Worm (Caenorhabditis elegans) whole organism, L1 larva: ENCODE results near the gene C05C10.2.

Source experiments
- aha-1 ChIP-seq: fragments of 150-350 bp; optimal IDR thresholded peaks from 2 replicates; lab custom pipeline; 2014; ENCODE audit warnings: missing biosample characterization, missing genetic modification characterization
- dpl-1 ChIP-seq, 3 experiments: fragments of 150-350 bp in 2 of 3; sonication (generic microtip) in 1 of 3; optimal IDR thresholded peaks; 2 replicates each; lab custom pipeline; 2014 to 2017; ENCODE audit warnings: missing biosample characterization in 3 of 3, missing genetic modification characterization in 3 of 3, missing genetic modification reagents in 3 of 3
- fkh-4 ChIP-seq: sonication (generic microtip); optimal IDR thresholded peaks from 2 replicates; lab custom pipeline; 2016; ENCODE audit warnings: missing compliant biosample characterization, missing genetic modification characterization, borderline replicate concordance
- fos-1 ChIP-seq: fragments of 150-350 bp; optimal IDR thresholded peaks from 2 replicates; lab custom pipeline; 2014; ENCODE audit warnings: missing biosample characterization, missing genetic modification characterization
- lin-39 ChIP-seq: fragments of 150-350 bp; optimal IDR thresholded peaks from 2 replicates; lab custom pipeline; 2014; ENCODE audit warnings: missing biosample characterization, missing genetic modification reagents, missing genetic modification characterization
- lsy-2 ChIP-seq, 2 experiments: fragments of 150-350 bp; optimal IDR thresholded peaks; 2 replicates each; lab custom pipeline; 2014; ENCODE audit warnings: missing biosample characterization in 2 of 2, missing genetic modification characterization in 2 of 2
- mdl-1 ChIP-seq, 2 experiments: fragments of 150-350 bp; optimal IDR thresholded peaks; 2 replicates each; lab custom pipeline; 2014 to 2017; ENCODE audit warnings: missing biosample characterization in 2 of 2, missing genetic modification characterization in 2 of 2, inconsistent platforms in 1 of 2
- nhr-11 ChIP-seq: fragments of 150-350 bp; optimal IDR thresholded peaks from 2 replicates; lab custom pipeline; 2014; ENCODE audit warnings: missing biosample characterization, missing genetic modification characterization
- nhr-28 ChIP-seq: fragments of 150-350 bp; optimal IDR thresholded peaks from 2 replicates; lab custom pipeline; 2014; ENCODE audit warnings: missing biosample characterization, missing genetic modification characterization
- nhr-71 ChIP-seq: sonication (generic microtip); optimal IDR thresholded peaks from 2 replicates; lab custom pipeline; 2016; ENCODE audit warnings: mild to moderate bottlenecking, missing genetic modification characterization, moderate library complexity, missing compliant biosample characterization
- snpc-4 ChIP-seq: fragments of 150-350 bp; optimal IDR thresholded peaks from 2 replicates; lab custom pipeline; 2014; ENCODE audit warnings: missing biosample characterization, missing genetic modification characterization
- tbx-2 ChIP-seq: sonication (generic microtip); optimal IDR thresholded peaks from 2 replicates; lab custom pipeline; 2016; ENCODE audit warnings: missing genetic modification characterization, missing compliant biosample characterization
- unc-62 ChIP-seq: fragments of 150-350 bp; optimal IDR thresholded peaks from 2 replicates; lab custom pipeline; 2014; ENCODE audit warnings: missing biosample characterization, missing genetic modification reagents, missing genetic modification characterization

- no peak for TF ChIP-seq dpl-1 (GFP tag; optimal IDR thresholded peaks at IDR 0.05; lab: Kevin White, UChicago)
- no peak for TF ChIP-seq mdl-1 (tag; optimal IDR thresholded peaks at IDR 0.05; lab: Kevin White, UChicago)
- TF ChIP-seq unc-62 (GFP tag; lab: Kevin White, UChicago) = no peak
- no peak for TF ChIP-seq lin-39
- TF ChIP-seq fos-1 = no peak
- TF ChIP-seq nhr-71 (tag; lab: Kevin White, UChicago) = no peak
- TF ChIP-seq snpc-4 (tag; lab: Kevin White, UChicago) = no peak
- no peak for TF ChIP-seq nhr-28 (tag; lab: Kevin White, UChicago)
- TF ChIP-seq tbx-2 (tag; lab: Kevin White, UChicago) = peak; percentile 37
- TF ChIP-seq fkh-4 (tag; lab: Kevin White, UChicago) = no peak
- no peak for TF ChIP-seq nhr-11
- no peak for TF ChIP-seq lsy-2 (tag; optimal IDR thresholded peaks at IDR 0.05; lab: Kevin White, UChicago)
- TF ChIP-seq aha-1 (tag; lab: Kevin White, UChicago) = no peak
Measured at ce11 chrII:9965325-9965724, 43.3 kb downstream of the C05C10.2 start.
